Worm (Caenorhabditis elegans): ENCODE data around the gene cest-35.2.

DNA sequence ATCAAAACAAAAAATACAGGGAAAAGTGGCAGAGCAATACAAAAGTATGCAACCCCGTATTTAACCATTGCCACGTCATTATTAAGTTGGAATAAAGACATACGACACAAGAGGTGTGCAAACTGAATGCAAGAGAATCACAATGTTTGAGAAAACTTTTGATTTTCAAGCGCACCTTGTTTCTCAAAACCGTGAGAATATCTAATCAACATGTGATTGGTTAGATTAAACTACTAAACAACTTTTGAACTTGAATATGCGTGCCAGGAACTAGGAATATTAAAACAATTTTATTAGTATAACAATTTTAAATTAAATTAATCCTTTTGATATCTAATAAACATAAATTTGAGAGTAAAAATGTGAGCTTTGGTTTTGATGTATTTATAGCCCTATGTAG lies 22.4 kb upstream of the cest-35.2 start, which contains the start of gene srt-70:
- TF ChIP-seq unc-62 (GFP tag; optimal IDR thresholded peaks at IDR 0.05): no peak
- no peak for TF ChIP-seq elt-3 (tag; optimal IDR thresholded peaks at IDR 0.05)
- no peak for TF ChIP-seq mep-1 (tag; optimal IDR thresholded peaks at IDR 0.05)
- no peak for TF ChIP-seq lin-32 (GFP tag; optimal IDR thresholded peaks at IDR 0.05)
- TF ChIP-seq snpc-4 (tag; optimal IDR thresholded peaks at IDR 0.05): no peak
- no peak for TF ChIP-seq nhr-237 (tag; optimal IDR thresholded peaks at IDR 0.05)
- no peak for TF ChIP-seq mls-2 (tag; optimal IDR thresholded peaks at IDR 0.05)
- TF ChIP-seq mab-5 (tag; optimal IDR thresholded peaks at IDR 0.05): no peak
- TF ChIP-seq pha-4 (tag; optimal IDR thresholded peaks at IDR 0.05): no peak
- no peak for TF ChIP-seq lin-13 (tag; optimal IDR thresholded peaks at IDR 0.05)
- TF ChIP-seq unc-39 (tag; optimal IDR thresholded peaks at IDR 0.05): no peak
- TF ChIP-seq ceh-43 (GFP tag; optimal IDR thresholded peaks at IDR 0.05): no peak

Data from whole organism, mixed stage, embryonic.